Worm (Caenorhabditis elegans): ENCODE data around the gene ifa-1.

Gene ifa-1

DNA sequence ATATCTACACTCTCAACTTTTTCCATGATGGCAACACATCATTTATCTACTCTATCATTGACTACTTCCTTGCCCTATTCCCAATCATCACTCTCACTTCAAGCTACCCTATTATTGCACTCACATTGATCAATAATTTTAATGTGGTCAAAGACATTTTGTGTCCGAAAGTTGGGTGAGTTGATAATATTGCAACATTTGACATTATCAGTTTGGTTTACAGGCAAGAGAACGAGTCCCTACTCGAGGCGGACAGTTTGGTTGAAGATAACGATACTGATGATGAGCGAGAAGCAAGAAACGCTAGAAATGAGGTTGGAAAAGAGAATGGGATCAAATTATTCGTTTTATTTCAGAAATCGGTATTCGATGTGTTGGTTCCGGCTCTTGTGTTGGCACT, 6.3 kb upstream of the ifa-1 start:
- no peak for TF ChIP-seq dao-5 (tag; optimal IDR thresholded peaks at IDR 0.05)
- TF ChIP-seq W03F9.2 (tag; optimal IDR thresholded peaks at IDR 0.05): no peak
- TF ChIP-seq him-1 (tag; optimal IDR thresholded peaks at IDR 0.05): no peak

DNA sequence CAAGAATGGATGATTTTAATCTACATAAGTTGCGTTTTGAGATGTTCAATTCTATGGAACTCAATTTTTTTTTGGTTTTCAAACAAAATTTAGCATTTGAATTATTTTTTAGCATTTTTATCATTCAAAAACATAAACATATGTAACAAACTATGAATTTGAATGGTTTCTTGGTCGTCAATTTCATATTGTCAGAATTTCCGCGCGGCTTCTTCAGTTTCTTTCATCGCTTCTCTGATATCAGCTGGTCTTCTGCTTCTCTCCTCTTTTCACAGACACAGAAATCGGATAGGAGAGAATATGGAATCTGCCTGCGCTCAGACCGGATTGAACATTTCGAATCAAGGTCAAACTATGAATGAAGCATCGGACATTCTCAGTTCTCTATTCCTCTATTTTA, 4.3 kb upstream of the ifa-1 start, which contains the start of gene C03A3.9:
TSS of gene C03A3.9 (plus strand) at position 301 of the 400 bp plus-strand sequence.
- TF ChIP-seq dao-5 (tag; optimal IDR thresholded peaks at IDR 0.05): no peak
- no peak for TF ChIP-seq W03F9.2 (tag; optimal IDR thresholded peaks at IDR 0.05)
- no peak for TF ChIP-seq him-1 (tag; optimal IDR thresholded peaks at IDR 0.05)

DNA sequence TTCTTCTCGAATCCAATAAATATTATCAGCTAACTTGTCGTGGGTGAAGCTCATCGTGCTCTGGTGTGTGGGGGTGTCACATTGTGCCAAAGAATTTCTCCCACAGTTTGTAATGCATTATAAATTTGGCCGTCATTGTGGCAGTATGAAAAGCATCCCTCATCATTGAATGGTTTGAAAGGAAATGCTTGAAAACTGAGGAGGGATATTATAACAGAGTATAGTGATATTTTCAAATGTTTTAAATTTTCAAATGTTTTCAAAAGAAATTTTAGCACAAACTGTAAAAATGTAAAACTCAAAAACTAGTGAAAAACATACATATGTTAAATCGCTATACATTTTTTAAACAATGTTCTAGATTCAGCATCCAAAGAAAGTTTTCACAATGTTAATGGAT, 2.0 kb upstream of the ifa-1 start, which contains the start of gene C03A3.3:
TSS of gene C03A3.3 (minus strand) at position 101 of the 400 bp plus-strand sequence.
- no peak for TF ChIP-seq dao-5 (tag; optimal IDR thresholded peaks at IDR 0.05)
- TF ChIP-seq him-1 (tag; optimal IDR thresholded peaks at IDR 0.05): no peak
- TF ChIP-seq W03F9.2 (tag; optimal IDR thresholded peaks at IDR 0.05): no peak

- TF ChIP-seq dao-5 (tag; optimal IDR thresholded peaks at IDR 0.05) (no peak), him-1 (tag; optimal IDR thresholded peaks at IDR 0.05) (no peak), W03F9.2 (tag; optimal IDR thresholded peaks at IDR 0.05) (no peak)
These were observed 8.3 kb downstream of the ifa-1 start, which contains the start of gene F38B2.2 for ce11 chrX:11279276-11279675. Gene F38B2.2 (minus strand): TSS chrX:11279376.

DNA sequence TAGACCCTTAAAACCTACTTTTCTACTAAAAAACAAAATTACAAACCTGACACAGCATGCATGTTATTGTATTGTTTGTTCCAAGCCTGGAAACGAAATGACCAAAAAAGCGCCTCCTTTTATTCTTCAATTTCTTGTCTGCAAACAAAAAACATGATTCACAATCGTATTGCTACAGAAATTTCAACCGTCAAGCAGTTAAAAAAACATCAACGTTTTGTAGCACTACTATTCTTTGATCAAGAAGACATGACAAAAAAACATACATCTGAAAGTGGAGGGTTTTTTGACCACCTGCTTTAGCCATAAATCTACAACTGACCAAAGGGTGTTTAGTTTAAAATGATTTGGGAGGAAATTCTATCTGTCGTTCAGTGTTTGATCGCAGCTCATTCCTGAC, 10.2 kb downstream of the ifa-1 start, which contains the start of gene F38B2.6:
TSS of gene F38B2.6 (minus strand) at position 101 of the 400 bp plus-strand sequence.
- TF ChIP-seq W03F9.2 (tag; optimal IDR thresholded peaks at IDR 0.05) (no peak), dao-5 (tag; optimal IDR thresholded peaks at IDR 0.05) (no peak), him-1 (tag; optimal IDR thresholded peaks at IDR 0.05) (no peak)

DNA sequence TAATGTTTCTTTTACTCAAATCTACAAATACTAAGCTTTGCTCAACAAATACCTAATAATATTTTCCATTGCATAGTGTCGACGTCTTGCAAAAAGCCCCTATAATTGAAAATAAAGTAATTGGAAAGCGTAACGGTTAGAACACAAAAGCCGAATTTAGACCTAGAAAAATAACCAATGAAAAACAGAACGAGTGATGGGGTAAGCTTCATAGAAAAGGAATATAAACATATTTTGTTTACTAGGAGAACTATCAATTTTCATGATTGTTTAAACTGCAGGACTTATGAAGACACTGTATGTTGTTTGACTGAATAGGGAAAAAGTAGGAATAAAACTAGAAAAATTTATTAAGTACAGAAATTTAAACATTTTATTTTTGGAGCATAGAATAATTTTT, 15.3 kb downstream of the ifa-1 start, which contains the start of gene F38B2.3:
TSS of gene F38B2.3 (minus strand) at position 101 of the 400 bp plus-strand sequence.
- TF ChIP-seq W03F9.2 (tag; optimal IDR thresholded peaks at IDR 0.05) (no peak), dao-5 (tag; optimal IDR thresholded peaks at IDR 0.05) (no peak), him-1 (tag; optimal IDR thresholded peaks at IDR 0.05) (no peak)

DNA sequence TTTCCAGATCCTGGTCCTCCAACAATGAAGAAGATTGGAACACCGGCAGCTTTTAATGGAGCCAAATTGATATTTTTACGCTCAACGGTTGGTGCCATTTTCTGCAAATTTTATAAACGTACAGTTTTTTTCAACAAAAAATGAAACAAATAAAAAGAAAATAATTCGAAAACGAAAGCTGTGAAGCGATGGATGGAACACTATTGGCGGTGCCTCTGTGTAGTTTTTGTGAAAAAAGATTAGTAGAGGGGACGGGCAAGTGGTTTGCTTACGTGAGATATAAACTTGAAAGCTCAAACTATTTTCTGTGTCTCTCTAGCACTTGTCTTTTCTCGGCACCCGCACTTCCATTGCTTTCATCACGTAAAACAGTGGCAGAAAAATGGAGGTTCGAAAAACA, 16.6 kb downstream of the ifa-1 start, which contains the start of gene F38B2.4:
TSS of gene F38B2.4 (minus strand) at position 101 of the 400 bp plus-strand sequence.
- TF ChIP-seq W03F9.2 (tag; optimal IDR thresholded peaks at IDR 0.05): no peak
- no peak for TF ChIP-seq him-1 (tag; optimal IDR thresholded peaks at IDR 0.05)
- no peak for TF ChIP-seq dao-5 (tag; optimal IDR thresholded peaks at IDR 0.05)

- no peak for TF ChIP-seq dao-5 (tag; optimal IDR thresholded peaks at IDR 0.05)
- no peak for TF ChIP-seq W03F9.2 (tag; optimal IDR thresholded peaks at IDR 0.05)
- TF ChIP-seq him-1 (tag; optimal IDR thresholded peaks at IDR 0.05): no peak
These were observed 18.9 kb downstream of the ifa-1 start for ce11 chrX:11289925-11290324.

DNA sequence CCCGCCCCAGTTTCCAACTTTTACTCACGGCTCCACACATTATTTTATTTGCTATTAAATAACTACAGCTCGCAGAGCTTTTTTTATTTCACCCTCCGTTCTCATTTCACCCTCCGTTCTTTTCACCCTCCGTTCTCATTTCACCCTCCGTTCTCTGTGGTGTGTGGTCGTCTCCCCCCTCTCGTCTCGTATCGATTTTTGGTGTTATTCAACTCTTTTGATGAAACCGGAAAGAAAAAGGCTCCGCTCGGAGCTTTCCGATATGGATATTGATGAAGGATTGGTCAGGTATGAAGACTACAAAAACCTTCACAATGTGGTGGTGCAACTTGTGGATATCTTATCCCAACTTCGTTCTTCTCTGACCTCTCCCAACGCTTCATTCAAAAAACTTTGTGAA, 19.5 kb downstream of the ifa-1 start:
- TF ChIP-seq W03F9.2 (tag; optimal IDR thresholded peaks at IDR 0.05): no peak
- TF ChIP-seq him-1 (tag; optimal IDR thresholded peaks at IDR 0.05): no peak
- no peak for TF ChIP-seq dao-5 (tag; optimal IDR thresholded peaks at IDR 0.05)

ce11 chrX:11296683-11297365, 25.8 kb downstream of the ifa-1 start, which contains the start of gene inx-2:
Gene inx-2 (minus strand): TSS chrX:11296733.
- no peak for TF ChIP-seq W03F9.2 (tag; optimal IDR thresholded peaks at IDR 0.05)
- TF ChIP-seq him-1 (tag; optimal IDR thresholded peaks at IDR 0.05): no peak
- TF ChIP-seq dao-5 (tag; optimal IDR thresholded peaks at IDR 0.05): no peak

DNA sequence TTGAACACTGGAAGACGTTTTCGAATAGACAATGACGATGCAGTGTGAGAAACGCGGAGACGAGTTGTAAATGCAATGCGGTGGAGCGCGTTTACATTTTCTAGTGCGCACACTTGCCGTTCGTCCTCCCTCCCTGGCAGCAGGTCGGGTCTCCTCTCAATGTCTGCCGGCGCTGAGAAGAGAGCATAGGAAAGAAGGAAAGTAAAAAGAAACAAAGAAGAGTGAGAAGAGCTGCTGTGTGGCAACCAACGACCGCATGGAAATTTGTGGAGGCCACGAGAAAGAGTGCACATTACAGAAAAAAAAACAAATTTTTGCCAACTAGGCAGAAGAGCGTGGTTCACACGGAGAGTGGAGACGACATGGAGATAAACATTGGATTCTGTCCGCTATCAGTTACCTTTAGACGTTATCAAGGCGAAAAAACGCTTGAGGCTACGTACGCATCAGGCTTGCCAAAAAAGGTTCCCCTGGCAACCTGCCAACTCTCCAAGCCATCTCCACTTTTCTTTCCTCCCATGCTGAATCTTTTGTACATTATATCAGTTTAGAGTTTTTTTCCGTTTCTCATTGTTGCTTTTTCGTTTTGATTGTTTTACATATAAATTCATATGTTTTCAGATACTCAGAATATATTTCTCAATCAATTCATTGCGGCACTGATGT, 28.8 kb downstream of the ifa-1 start, which contains the start of the genes snrp-40.1 and F08G12.3:
TSS of gene snrp-40.1 (minus strand) at position 143 of the 666 bp plus-strand sequence.
TSS of gene F08G12.3 (plus strand) at position 616 of the 666 bp plus-strand sequence.
- TF ChIP-seq W03F9.2 (tag; optimal IDR thresholded peaks at IDR 0.05) (no peak), dao-5 (tag; optimal IDR thresholded peaks at IDR 0.05) (no peak), him-1 (tag; optimal IDR thresholded peaks at IDR 0.05) (peak; percentile 37)

- no peak for TF ChIP-seq dao-5 (tag; optimal IDR thresholded peaks at IDR 0.05)
- no peak for TF ChIP-seq W03F9.2 (tag; optimal IDR thresholded peaks at IDR 0.05)
- TF ChIP-seq him-1 (tag; optimal IDR thresholded peaks at IDR 0.05): no peak
These were observed 34.8 kb downstream of the ifa-1 start, which contains the start of gene F08G12.1 for ce11 chrX:11305773-11306172. Gene F08G12.1 (minus strand): TSS chrX:11305873.

- TF ChIP-seq dao-5 (tag; optimal IDR thresholded peaks at IDR 0.05): no peak
- no peak for TF ChIP-seq him-1 (tag; optimal IDR thresholded peaks at IDR 0.05)
- no peak for TF ChIP-seq W03F9.2 (tag; optimal IDR thresholded peaks at IDR 0.05)
These were observed 36.1 kb downstream of the ifa-1 start, which contains the start of gene vhl-1 for ce11 chrX:11307056-11307455. Gene vhl-1 (plus strand): TSS chrX:11307356.

Measured in whole organism, L4/young adult.